Worm (Caenorhabditis elegans) whole organism, young adult: Measurements from ENCODE around the gene srg-21.

Source experiments
- C06A6.2 ChIP-seq: fragments of 200-800 bp; sonication (Bioruptor generic); conservative IDR thresholded peaks from 2 replicates; pipeline ENCODE4 v1.3.6; 2022; ENCODE audit warnings: missing genetic modification characterization, missing compliant biosample characterization
- C17E4.6 ChIP-seq: fragments of 200-800 bp; sonication (Bioruptor generic); IDR thresholded peaks from 2 replicates; pipeline ENCODE4 v1.3.6; 2022; ENCODE audit warnings: missing genetic modification reagents, missing genetic modification characterization, missing compliant biosample characterization
- F10E7.11 ChIP-seq: sonication (generic microtip); optimal IDR thresholded peaks from 2 replicates; lab custom pipeline; 2017; ENCODE audit warnings: mild to moderate bottlenecking, missing genetic modification characterization, moderate library complexity, missing compliant biosample characterization
- F33H1.4 ChIP-seq: fragments of 200-800 bp; sonication (Bioruptor generic); IDR thresholded peaks from 2 replicates; pipeline ENCODE4 v1.3.6; 2022; ENCODE audit warnings: missing genetic modification reagents, missing genetic modification characterization, missing compliant biosample characterization
- F55B11.4 ChIP-seq: sonication (generic microtip); optimal IDR thresholded peaks from 2 replicates; lab custom pipeline; 2016; ENCODE audit warnings: missing compliant biosample characterization, missing genetic modification characterization, borderline replicate concordance; ENCODE audit not compliant: insufficient read depth
- K11D2.4 ChIP-seq: fragments of 200-800 bp; sonication (Bioruptor generic); IDR thresholded peaks from 2 replicates; pipeline ENCODE4 v1.3.6; 2022; ENCODE audit warnings: missing genetic modification reagents, missing genetic modification characterization, missing compliant biosample characterization
- T07F8.4 ChIP-seq: sonication (generic microtip); optimal IDR thresholded peaks from 2 replicates; lab custom pipeline; 2016; ENCODE audit warnings: mild to moderate bottlenecking, missing genetic modification characterization, moderate library complexity, missing compliant biosample characterization
- T26A5.8 ChIP-seq: sonication (generic microtip); optimal IDR thresholded peaks from 2 replicates; lab custom pipeline; 2016; ENCODE audit warnings: missing genetic modification characterization, missing compliant biosample characterization
- Y56A3A.18 ChIP-seq: fragments of 200-800 bp; sonication (Bioruptor generic); IDR thresholded peaks from 2 replicates; pipeline ENCODE4 v1.3.6; 2022; ENCODE audit warnings: missing genetic modification reagents, missing genetic modification characterization, missing compliant biosample characterization
- athp-1 ChIP-seq: sonication (generic microtip); optimal IDR thresholded peaks from 2 replicates; lab custom pipeline; 2017; ENCODE audit warnings: mild to moderate bottlenecking, missing genetic modification characterization, missing compliant biosample characterization
- attf-6 ChIP-seq: fragments of 200-800 bp; sonication (Bioruptor generic); IDR thresholded peaks from 2 replicates; pipeline ENCODE4 v1.3.6; 2022; ENCODE audit warnings: missing genetic modification reagents, missing genetic modification characterization, missing compliant biosample characterization
- ccch-3 ChIP-seq: fragments of 200-800 bp; sonication (Bioruptor generic); optimal IDR thresholded peaks from 2 replicates; lab custom pipeline; 2018; ENCODE audit warnings: mild to moderate bottlenecking, missing genetic modification characterization, missing compliant biosample characterization
- ceh-91 ChIP-seq: fragments of 200-800 bp; sonication (Bioruptor generic); IDR thresholded peaks from 2 replicates; pipeline ENCODE4 v1.3.6; 2022; ENCODE audit warnings: missing genetic modification reagents, missing genetic modification characterization, missing compliant biosample characterization
- fkh-3 ChIP-seq: sonication (generic microtip); optimal IDR thresholded peaks from 2 replicates; lab custom pipeline; 2016; ENCODE audit warnings: mild to moderate bottlenecking, missing genetic modification characterization, missing compliant biosample characterization
- hlh-12 ChIP-seq: sonication (generic microtip); optimal IDR thresholded peaks from 2 replicates; lab custom pipeline; 2016; ENCODE audit warnings: missing genetic modification characterization, missing compliant biosample characterization
- hrde-1 ChIP-seq: sonication (generic microtip); optimal IDR thresholded peaks from 2 replicates; lab custom pipeline; 2016; ENCODE audit warnings: missing genetic modification characterization, mild to moderate bottlenecking, missing compliant biosample characterization, moderate library complexity, missing genotype, missing genetic modification reagents, borderline replicate concordance
- hsf-1 ChIP-seq: fragments of 200-800 bp; sonication (Bioruptor generic); IDR thresholded peaks from 2 replicates; pipeline ENCODE4 v1.3.6; 2022; ENCODE audit warnings: missing genetic modification reagents, missing genetic modification characterization, missing compliant biosample characterization
- let-526 ChIP-seq: fragments of 200-800 bp; sonication (Bioruptor generic); IDR thresholded peaks from 2 replicates; pipeline ENCODE4 v1.3.6; 2022; ENCODE audit warnings: missing genetic modification reagents, missing genetic modification characterization, missing compliant biosample characterization
- lin-35 ChIP-seq, 3 experiments: fragments of 150-350 bp in 2 of 3; sonication (generic microtip) in 1 of 3; optimal IDR thresholded peaks; 2 replicates each; lab custom pipeline; 2014 to 2018; ENCODE audit warnings: missing biosample characterization in 3 of 3, missing genetic modification characterization in 3 of 3, missing genetic modification reagents in 3 of 3
- lin-54 ChIP-seq: fragments of 200-800 bp; sonication (Bioruptor generic); optimal IDR thresholded peaks from 2 replicates; lab custom pipeline; 2018; ENCODE audit warnings: mild to moderate bottlenecking, missing genetic modification characterization, missing compliant biosample characterization
- lir-1 ChIP-seq: fragments of 200-800 bp; sonication (Bioruptor generic); conservative IDR thresholded peaks from 2 replicates; pipeline ENCODE4 v1.3.6; 2022; ENCODE audit warnings: missing genetic modification reagents, missing genetic modification characterization, missing compliant biosample characterization
- lsl-1 ChIP-seq: fragments of 200-800 bp; sonication (Bioruptor generic); optimal IDR thresholded peaks from 2 replicates; lab custom pipeline; 2018; ENCODE audit warnings: mild to moderate bottlenecking, missing genetic modification characterization, moderate library complexity, missing compliant biosample characterization
- lsy-27 ChIP-seq: sonication (generic microtip); optimal IDR thresholded peaks from 2 replicates; lab custom pipeline; 2017; ENCODE audit warnings: missing genetic modification characterization, mild to moderate bottlenecking, missing compliant biosample characterization, antibody characterized with exemption, missing genotype, borderline replicate concordance; ENCODE audit not compliant: insufficient read depth
- madf-10 ChIP-seq: sonication (generic microtip); optimal IDR thresholded peaks from 2 replicates; lab custom pipeline; 2016; ENCODE audit warnings: mild to moderate bottlenecking, missing genetic modification characterization, missing compliant biosample characterization
- nfyb-1 ChIP-seq: fragments of 200-800 bp; sonication (Bioruptor generic); IDR thresholded peaks from 2 replicates; pipeline ENCODE4 v1.3.6; 2022; ENCODE audit warnings: missing genetic modification reagents, missing genetic modification characterization, missing compliant biosample characterization
- nhr-179 ChIP-seq: sonication (generic microtip); optimal IDR thresholded peaks from 2 replicates; lab custom pipeline; 2016; ENCODE audit warnings: mild to moderate bottlenecking, missing genetic modification characterization, missing compliant biosample characterization
- nhr-27 ChIP-seq: fragments of 200-800 bp; sonication (Bioruptor generic); optimal IDR thresholded peaks from 2 replicates; lab custom pipeline; 2018; ENCODE audit warnings: mild to moderate bottlenecking, missing genetic modification characterization, moderate library complexity, missing compliant biosample characterization
- pha-4 ChIP-seq: fragments of 150-350 bp; sonication (generic microtip); optimal IDR thresholded peaks from 2 replicates; lab custom pipeline; 2014; ENCODE audit warnings: missing biosample characterization, missing genetic modification reagents, missing genetic modification characterization
- rec-8 ChIP-seq, 2 experiments: sonication (generic microtip); optimal IDR thresholded peaks; 2 replicates each; lab custom pipeline; 2016; ENCODE audit warnings: mild to moderate bottlenecking in 2 of 2, missing genetic modification characterization in 2 of 2, missing genetic modification reagents in 2 of 2, missing genotype in 2 of 2, missing biosample characterization in 1 of 2, missing compliant biosample characterization in 1 of 2, moderate library complexity in 1 of 2
- rpc-1 ChIP-seq, 2 experiments: fragments of 150-350 bp in 1 of 2; sonication (generic microtip) in 1 of 2; optimal IDR thresholded peaks; 2 replicates each; lab custom pipeline; 2014 to 2018; ENCODE audit warnings: missing biosample characterization in 1 of 2, missing genetic modification characterization in 1 of 2, missing genetic modification reagents in 1 of 2, missing genotype in 1 of 2
- snpc-3.4 ChIP-seq: sonication (generic microtip); optimal IDR thresholded peaks from 2 replicates; lab custom pipeline; 2017; ENCODE audit warnings: missing genetic modification characterization, mild to moderate bottlenecking, missing compliant biosample characterization, antibody characterized with exemption, moderate library complexity, missing genotype, missing genetic modification reagents
- tbp1 ChIP-seq: fragments of 200-800 bp; sonication (Bioruptor generic); optimal IDR thresholded peaks from 2 replicates; lab custom pipeline; 2018; ENCODE audit warnings: mild to moderate bottlenecking, missing genetic modification characterization, missing compliant biosample characterization
- unc-130 ChIP-seq: sonication (generic microtip); optimal IDR thresholded peaks from 2 replicates; lab custom pipeline; 2016; ENCODE audit warnings: missing genetic modification reagents, missing genetic modification characterization, missing compliant biosample characterization
- zfh-2 ChIP-seq: fragments of 200-800 bp; sonication (Bioruptor generic); conservative IDR thresholded peaks from 2 replicates; pipeline ENCODE4 v1.3.6; 2022; ENCODE audit warnings: missing genetic modification reagents, missing genetic modification characterization, missing compliant biosample characterization
- ztf-18 ChIP-seq: sonication (generic microtip); optimal IDR thresholded peaks from 2 replicates; lab custom pipeline; 2016; ENCODE audit warnings: missing genotype, mild to moderate bottlenecking, missing genetic modification characterization, missing compliant biosample characterization
- ztf-22 ChIP-seq: fragments of 200-800 bp; sonication (Bioruptor generic); optimal IDR thresholded peaks from 2 replicates; lab custom pipeline; 2018; ENCODE audit warnings: mild to moderate bottlenecking, missing genetic modification characterization, moderate library complexity, missing compliant biosample characterization
- ztf-25 ChIP-seq: fragments of 200-800 bp; sonication (Bioruptor generic); IDR thresholded peaks from 2 replicates; pipeline ENCODE4 v1.3.6; 2022; ENCODE audit warnings: missing genetic modification reagents, missing genetic modification characterization, missing compliant biosample characterization
- ztf-6 ChIP-seq: fragments of 200-800 bp; sonication (Bioruptor generic); IDR thresholded peaks from 2 replicates; pipeline ENCODE4 v1.3.6; 2022; ENCODE audit warnings: missing genetic modification reagents, missing genetic modification characterization, missing compliant biosample characterization

Gene srg-21

DNA sequence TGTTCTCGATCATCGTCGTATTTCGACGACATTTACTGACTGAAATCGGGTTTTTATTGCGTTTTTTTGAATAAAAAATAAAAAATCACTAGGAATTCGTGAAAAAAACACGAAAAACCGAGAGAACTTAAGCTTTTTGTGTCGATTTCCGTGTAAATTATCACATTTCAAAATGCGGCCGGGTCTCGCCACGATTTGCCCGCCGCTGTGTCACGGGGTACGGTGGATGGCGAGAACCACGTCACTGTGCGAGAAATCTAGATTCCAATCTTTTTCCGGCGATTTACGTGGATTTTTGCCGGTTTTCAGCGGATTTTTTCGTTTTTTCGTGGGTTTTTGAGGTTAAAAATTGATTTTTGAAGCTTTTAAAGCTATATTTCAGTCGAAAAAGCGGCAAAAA is 14.3 kb downstream of the srg-21 start, which contains the start of gene Y25C1A.8 (continued):
- TF ChIP-seq unc-130 (GFP tag; lab: Kevin White, UChicago) (no peak), ceh-91 (GFP tag; lab: Robert Waterston, UW) (peak; percentile 63; the same call in 1 of the 2 replicates), T07F8.4 (tag; lab: Kevin White, UChicago) (no peak), fkh-3 (tag; lab: Kevin White, UChicago) (no peak), F10E7.11 (tag; lab: Kevin White, UChicago) (no peak), lsy-27 (tag; lab: Kevin White, UChicago) (no peak), tbp1 (GFP tag; lab: Kevin White, UChicago) (peak; percentile 71), hlh-12 (no peak), lin-35 (GFP tag; optimal IDR thresholded peaks at IDR 0.05; lab: Kevin White, UChicago) (peak; percentile 3 to 90 (median 71)), nhr-27 (tag; lab: Kevin White, UChicago) (no peak), rpc-1 (optimal IDR thresholded peaks at IDR 0.05; lab: Kevin White, UChicago) (peak; percentile 24), rpc-1 (tag; optimal IDR thresholded peaks at IDR 0.05; lab: Kevin White, UChicago) (no peak), K11D2.4 (GFP tag; lab: Robert Waterston, UW) (no peak; the same call in 1 of the 2 replicates), Y56A3A.18 (GFP tag; lab: Robert Waterston, UW) (no peak; the same call in 1 of the 2 replicates), let-526 (GFP tag; lab: Robert Waterston, UW) (no peak), lin-54 (GFP tag; lab: Kevin White, UChicago) (peak; percentile 90), zfh-2 (GFP tag; lab: Robert Waterston, UW) (peak; percentile 86), ztf-22 (no peak), nfyb-1 (GFP tag; lab: Robert Waterston, UW) (peak; percentile 94), T26A5.8 (tag; lab: Kevin White, UChicago) (no peak), hrde-1 (tag; lab: Kevin White, UChicago) (no peak), F33H1.4 (peak; percentile 100), lir-1 (GFP tag; lab: Robert Waterston, UW) (no peak; the same call in 1 of the 2 replicates), madf-10 (tag; lab: Kevin White, UChicago) (peak; percentile 51), F55B11.4 (no peak), ztf-6 (GFP tag; lab: Robert Waterston, UW) (no peak), ccch-3 (GFP tag; lab: Kevin White, UChicago) (no peak), hsf-1 (no peak), C06A6.2 (GFP tag; lab: Robert Waterston, UW) (peak; percentile 60; the same call in 1 of the 2 replicates), rec-8 (tag; optimal IDR thresholded peaks at IDR 0.05; lab: Kevin White, UChicago) (no peak), ztf-18 (peak; percentile 52), attf-6 (no peak), ztf-25 (no peak), nhr-179 (tag; lab: Kevin White, UChicago) (no peak), lsl-1 (GFP tag; lab: Kevin White, UChicago) (peak; percentile 97), C17E4.6 (GFP tag; lab: Robert Waterston, UW) (no peak; the same call in 1 of the 2 replicates), athp-1 (tag; lab: Kevin White, UChicago) (peak; percentile 62), snpc-3.4 (peak; percentile 59), pha-4 (peak; percentile 24)
